2 worm cellular contexts compared by ENCODE assay signal in the genomic region with DNA sequence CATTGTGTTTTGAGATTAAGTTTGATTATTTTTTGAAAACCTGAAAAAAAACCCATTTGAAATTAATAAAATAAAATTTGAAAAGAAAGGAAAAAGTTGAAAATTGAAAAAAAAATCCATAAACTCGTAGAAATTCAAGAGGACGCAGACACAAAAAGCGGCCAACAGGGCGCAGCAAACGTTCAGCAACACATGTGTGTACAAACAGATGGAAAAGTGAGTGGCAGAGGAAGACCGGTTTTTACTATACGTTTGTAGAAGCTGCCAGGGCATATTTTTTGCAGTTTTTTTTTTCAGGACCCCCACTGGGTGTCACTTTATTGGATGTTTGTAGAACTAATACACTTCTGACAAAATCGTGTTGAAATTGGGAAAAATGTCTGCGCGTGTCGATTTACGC.
TF ChIP-seq lines count a peak whose summit lies in the region.

Gene cgp-1, minus strand, starts transcription at position 40 of the 400 bp plus-strand sequence.

TF ChIP-seq in whole organism, L2 larva, 48 proteins besides CTCF, POLR2A, EP300 and RAD21 (continued from another document):
- TF ChIP-seq gmeb-1 (tag; optimal IDR thresholded peaks at IDR 0.05; lab: Kevin White, UChicago) (no peak), C34F6.9 (tag; optimal IDR thresholded peaks at IDR 0.05; lab: Kevin White, UChicago) (peak; percentile 20), unc-55 (GFP tag; optimal IDR thresholded peaks at IDR 0.05; lab: Kevin White, UChicago) (peak; percentile 23), unc-62 (GFP tag; optimal IDR thresholded peaks at IDR 0.05; lab: Kevin White, UChicago) (no peak), nhr-25 (tag; optimal IDR thresholded peaks at IDR 0.05; lab: Kevin White, UChicago) (no peak), ama-1 (optimal IDR thresholded peaks at IDR 0.05; lab: Kevin White, UChicago) (peak; percentile 8), mdl-1 (tag; optimal IDR thresholded peaks at IDR 0.05; lab: Kevin White, UChicago) (no peak), lin-11 (tag; optimal IDR thresholded peaks at IDR 0.05; lab: Kevin White, UChicago) (no peak), ztf-1 (GFP tag; conservative IDR thresholded peaks at IDR 0.05; lab: Robert Waterston, UW) (no peak), nhr-237 (tag; optimal IDR thresholded peaks at IDR 0.05; lab: Kevin White, UChicago) (no peak)

TF ChIP-seq in whole organism, L4 larva, 104 proteins besides CTCF, POLR2A, EP300 and RAD21 (continued from another document):
- peak; percentile 46 for TF ChIP-seq mes-2 (tag; optimal IDR thresholded peaks at IDR 0.05; lab: Kevin White, UChicago; ENCODE audit: poor library complexity, severe bottlenecking)
- no peak for TF ChIP-seq vab-7 (GFP tag; IDR thresholded peaks at IDR 0.05; lab: Robert Waterston, UW)
- no peak for TF ChIP-seq Y105C5A.15 (GFP tag; IDR thresholded peaks at IDR 0.05; lab: Robert Waterston, UW)
- no peak for TF ChIP-seq egl-43 (GFP tag; IDR thresholded peaks at IDR 0.05; lab: Robert Waterston, UW)
- TF ChIP-seq pha-4 (GFP tag; IDR thresholded peaks at IDR 0.05; lab: Robert Waterston, UW): no peak; the same call in 1 of the 2 replicates
- peak; percentile 17 for TF ChIP-seq pha-4 (tag; optimal IDR thresholded peaks at IDR 0.05; lab: Kevin White, UChicago)
- no peak for TF ChIP-seq mxl-2 (GFP tag; conservative IDR thresholded peaks at IDR 0.05; lab: Robert Waterston, UW)
- peak; percentile 30 for TF ChIP-seq nhr-28 (tag; optimal IDR thresholded peaks at IDR 0.05; lab: Kevin White, UChicago)
- no peak for TF ChIP-seq nhr-237 (tag; optimal IDR thresholded peaks at IDR 0.05; lab: Kevin White, UChicago)
- no peak for TF ChIP-seq ceh-28 (tag; optimal IDR thresholded peaks at IDR 0.05; lab: Kevin White, UChicago)
- peak; percentile 13 for TF ChIP-seq hlh-30 (tag; optimal IDR thresholded peaks at IDR 0.05; lab: Kevin White, UChicago; ENCODE audit: insufficient read depth)
- TF ChIP-seq lin-38 (GFP tag; IDR thresholded peaks at IDR 0.05; lab: Robert Waterston, UW): peak; percentile 32
- no peak for TF ChIP-seq madf-9 (GFP tag; conservative IDR thresholded peaks at IDR 0.05; lab: Robert Waterston, UW)
- TF ChIP-seq T26A8.4 (GFP tag; IDR thresholded peaks at IDR 0.05; lab: Robert Waterston, UW): no peak
- peak; percentile 54 for TF ChIP-seq hlh-11 (tag; optimal IDR thresholded peaks at IDR 0.05; lab: Kevin White, UChicago)
- TF ChIP-seq Y5F2A.4 (GFP tag; optimal IDR thresholded peaks at IDR 0.05; lab: Kevin White, UChicago): no peak
- no peak for TF ChIP-seq nhr-111 (GFP tag; optimal IDR thresholded peaks at IDR 0.05; lab: Kevin White, UChicago)
- no peak for TF ChIP-seq skn-1 (tag; optimal IDR thresholded peaks at IDR 0.05; lab: Kevin White, UChicago)
- TF ChIP-seq daf-19 (GFP tag; conservative IDR thresholded peaks at IDR 0.05; lab: Robert Waterston, UW): no peak
- no peak for TF ChIP-seq set-16 (GFP tag; IDR thresholded peaks at IDR 0.05; lab: Robert Waterston, UW)
- peak in 1 of 2 experiments; percentile 38 for TF ChIP-seq mdl-1 (tag; optimal IDR thresholded peaks at IDR 0.05; lab: Kevin White, UChicago)
- peak; percentile 19 for TF ChIP-seq nhr-6 (tag; optimal IDR thresholded peaks at IDR 0.05; lab: Kevin White, UChicago)
- TF ChIP-seq F44E2.7 (GFP tag; IDR thresholded peaks at IDR 0.05; lab: Robert Waterston, UW): no peak
- no peak for TF ChIP-seq daf-8 (GFP tag; IDR thresholded peaks at IDR 0.05; lab: Robert Waterston, UW)
- TF ChIP-seq ces-1 (GFP tag; optimal IDR thresholded peaks at IDR 0.05; lab: Kevin White, UChicago): no peak
- 0 out of 2 replicates have a peak, but pooled peaks have one; percentile 26 for TF ChIP-seq hmg-1.1 (GFP tag; IDR thresholded peaks at IDR 0.05; lab: Robert Waterston, UW)
- TF ChIP-seq ceh-82 (tag; optimal IDR thresholded peaks at IDR 0.05; lab: Kevin White, UChicago): no peak
